Worm (Caenorhabditis elegans) whole organism, young adult: ENCODE measurements around the gene C32D5.10.

Experiments
- F57A8.1 ChIP-seq: fragments of 200-800 bp; sonication (Bioruptor generic); optimal IDR thresholded peaks from 2 replicates; lab custom pipeline; 2018; ENCODE audit warnings: mild to moderate bottlenecking, missing genetic modification characterization, moderate library complexity, missing compliant biosample characterization
- ceh-91 ChIP-seq: fragments of 200-800 bp; sonication (Bioruptor generic); IDR thresholded peaks from 2 replicates; pipeline ENCODE4 v1.3.6; 2022; ENCODE audit warnings: missing genetic modification reagents, missing genetic modification characterization, missing compliant biosample characterization
- lin-35 ChIP-seq, 3 experiments: fragments of 150-350 bp in 2 of 3; sonication (generic microtip) in 1 of 3; optimal IDR thresholded peaks; 2 replicates each; lab custom pipeline; 2014 to 2018; ENCODE audit warnings: missing biosample characterization in 3 of 3, missing genetic modification characterization in 3 of 3, missing genetic modification reagents in 3 of 3
- snpc-4 ChIP-seq, 5 experiments: fragments of 150-350 bp in 1 of 5; sonication (generic microtip) in 4 of 5; optimal IDR thresholded peaks; 2 replicates each; lab custom pipeline; 2014 to 2018; ENCODE audit warnings: missing genetic modification characterization in 5 of 5, missing biosample characterization in 3 of 5, antibody characterized with exemption in 2 of 5, mild to moderate bottlenecking in 2 of 5, missing compliant biosample characterization in 2 of 5, missing genotype in 2 of 5, moderate library complexity in 2 of 5, missing genetic modification reagents in 1 of 5

DNA sequence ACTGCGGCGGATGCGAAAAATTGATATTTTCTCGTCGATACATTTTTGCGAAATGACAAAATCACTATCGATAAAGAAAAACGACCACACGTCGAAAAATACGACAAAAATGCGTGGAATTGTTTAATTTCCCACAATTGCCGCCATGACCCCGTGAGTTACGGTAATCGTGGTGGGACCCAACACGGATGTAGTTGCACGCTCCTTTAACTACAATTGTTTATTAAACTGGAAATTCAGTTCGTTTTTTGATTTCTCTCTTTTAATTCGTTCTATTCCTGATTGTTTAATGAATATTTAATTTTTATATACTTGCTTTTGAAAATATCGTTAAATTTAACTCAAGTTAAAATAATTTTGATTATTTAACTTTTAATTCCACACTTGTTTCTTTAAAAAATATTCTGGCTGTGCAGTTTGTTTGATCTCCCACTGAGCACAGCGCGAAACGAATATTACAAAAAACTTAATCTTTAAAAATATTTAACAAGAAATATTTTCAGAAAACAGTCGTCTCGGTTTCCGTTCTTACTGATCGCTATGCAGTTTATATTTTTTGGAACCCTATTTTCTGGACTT, 13.5 kb upstream of the C32D5.10 start, which contains the start of the genes ani-2 and clec-88:
- TF ChIP-seq ceh-91 (GFP tag; lab: Robert Waterston, UW): peak; percentile 85
- TF ChIP-seq lin-35 (GFP tag; optimal IDR thresholded peaks at IDR 0.05; lab: Kevin White, UChicago): peak in 1 of 3 experiments; percentile 29
- TF ChIP-seq F57A8.1 (GFP tag; lab: Kevin White, UChicago): no peak
- TF ChIP-seq snpc-4 (GFP tag; optimal IDR thresholded peaks at IDR 0.05; lab: Kevin White, UChicago): no peak
- TF ChIP-seq snpc-4 (tag; optimal IDR thresholded peaks at IDR 0.05; lab: Kevin White, UChicago): peak in 1 of 4 experiments; percentile 17
